Fruit fly (Drosophila melanogaster) whole organism, wandering third instar larva: ENCODE data around the gene CG5835.
A peak's percentile ranks its signal among the peaks of the same experiment; 100 is the strongest.

Experiments used
- Abd-B ChIP-seq: fragments of >200 bp; optimal IDR thresholded peaks from 2 replicates; lab custom pipeline; 2017; ENCODE audit warnings: missing biosample characterization, missing genetic modification characterization
- CG32264 ChIP-seq: fragments of 200-800 bp; sonication (Bioruptor generic); optimal IDR thresholded peaks from 2 replicates; lab custom pipeline; 2016; ENCODE audit warnings: missing biosample characterization, missing genetic modification characterization
- CG9705 ChIP-seq: fragments of 200-800 bp; sonication (Bioruptor generic); optimal IDR thresholded peaks from 2 replicates; lab custom pipeline; 2018; ENCODE audit warnings: missing biosample characterization, mild to moderate bottlenecking, missing genetic modification characterization
- CrebA ChIP-seq: fragments of 200-800 bp; sonication (Bioruptor generic); optimal IDR thresholded peaks from 2 replicates; lab custom pipeline; 2016; ENCODE audit warnings: missing biosample characterization, mild to moderate bottlenecking, missing genetic modification characterization, borderline replicate concordance
- Dfd ChIP-seq: fragments of >200 bp; optimal IDR thresholded peaks from 2 replicates; lab custom pipeline; 2017; ENCODE audit warnings: missing biosample characterization, missing genetic modification characterization
- Dif ChIP-seq: fragments of 200-275, 200-300 bp; sonication (Bioruptor generic); optimal IDR thresholded peaks from 2 replicates; lab custom pipeline; 2018; ENCODE audit warnings: missing biosample characterization, missing genetic modification characterization; ENCODE audit not compliant: partially characterized antibody
- GATAd ChIP-seq: sonication (Bioruptor generic); optimal IDR thresholded peaks from 2 replicates; lab custom pipeline; 2016; ENCODE audit warnings: missing biosample characterization, missing genetic modification characterization
- HLH106 ChIP-seq: fragments of 200-800 bp; optimal IDR thresholded peaks from 3 replicates; lab custom pipeline; 2019; ENCODE audit warnings: missing biosample characterization, mild to moderate bottlenecking, missing genetic modification characterization, moderate library complexity
- Hnf4 ChIP-seq: fragments of 200-800 bp; sonication (Bioruptor generic); optimal IDR thresholded peaks from 2 replicates; lab custom pipeline; 2016; ENCODE audit warnings: missing biosample characterization, mild to moderate bottlenecking, missing genetic modification characterization
- Hr78 ChIP-seq: fragments of >200 bp; optimal IDR thresholded peaks from 2 replicates; lab custom pipeline; 2017; ENCODE audit warnings: missing biosample characterization, missing genetic modification characterization
- Hr83 ChIP-seq: fragments of 200-300 bp; sonication (Bioruptor generic); optimal IDR thresholded peaks from 2 replicates; lab custom pipeline; 2016; ENCODE audit warnings: missing biosample characterization, mild to moderate bottlenecking, missing genetic modification characterization, moderate library complexity; ENCODE audit not compliant: poor library complexity, severe bottlenecking
- Jra ChIP-seq: sonication (Bioruptor generic); optimal IDR thresholded peaks from 2 replicates; lab custom pipeline; 2016; ENCODE audit warnings: missing biosample characterization, missing genetic modification characterization
- Mio ChIP-seq: sonication (Bioruptor generic); optimal IDR thresholded peaks from 2 replicates; lab custom pipeline; 2016; ENCODE audit warnings: missing biosample characterization, missing genetic modification characterization
- Myc ChIP-seq: fragments of >200 bp; optimal IDR thresholded peaks from 2 replicates; lab custom pipeline; 2017
- N ChIP-seq: fragments of >200 bp; optimal IDR thresholded peaks from 2 replicates; lab custom pipeline; 2018; ENCODE audit warnings: missing biosample characterization, missing external identifiers, missing genetic modification characterization
- OdsH ChIP-seq: fragments of 200-800 bp; sonication (Bioruptor generic); optimal IDR thresholded peaks from 2 replicates; lab custom pipeline; 2016; ENCODE audit warnings: missing biosample characterization, mild to moderate bottlenecking, missing genetic modification characterization
- Rel ChIP-seq, 2 experiments: fragments of 200-800 bp; sonication (Bioruptor generic) in 1 of 2; optimal IDR thresholded peaks; 2 replicates in 1 of 2; 3 replicates in 1 of 2; lab custom pipeline; 2016 to 2019; ENCODE audit warnings: mild to moderate bottlenecking in 2 of 2, missing biosample characterization in 2 of 2, missing genetic modification characterization in 2 of 2, moderate library complexity in 1 of 2
- Sp1 ChIP-seq: fragments of 200-800 bp; sonication (Bioruptor generic); optimal IDR thresholded peaks from 3 replicates; lab custom pipeline; 2019; ENCODE audit warnings: missing biosample characterization, mild to moderate bottlenecking, missing genetic modification characterization, moderate library complexity
- Vsx2 ChIP-seq: fragments of 200-300, 225-300 bp; sonication (Bioruptor generic); optimal IDR thresholded peaks from 2 replicates; lab custom pipeline; 2018; ENCODE audit warnings: missing biosample characterization, missing genetic modification characterization; ENCODE audit not compliant: partially characterized antibody
- br ChIP-seq: fragments of 200-800 bp; sonication (Bioruptor generic); optimal IDR thresholded peaks from 2 replicates; lab custom pipeline; 2016; ENCODE audit warnings: missing biosample characterization, missing genetic modification characterization
- brk ChIP-seq: fragments of 200-800 bp; sonication (Bioruptor generic); optimal IDR thresholded peaks from 2 replicates; lab custom pipeline; 2016; ENCODE audit warnings: missing biosample characterization, mild to moderate bottlenecking, missing genetic modification characterization
- dl ChIP-seq, 2 experiments: fragments of 175-275, 200-275 bp in 1 of 2; fragments of 200-275 bp in 1 of 2; sonication (Bioruptor generic); optimal IDR thresholded peaks; lab custom pipeline; 2018; ENCODE audit warnings: mild to moderate bottlenecking in 2 of 2, missing biosample characterization in 2 of 2, missing genetic modification characterization in 2 of 2, moderate library complexity in 2 of 2; ENCODE audit not compliant: partially characterized antibody in 2 of 2, insufficient read depth in 1 of 2
- dmrt93B ChIP-seq: fragments of 200-800 bp; sonication (Bioruptor generic); optimal IDR thresholded peaks from 2 replicates; lab custom pipeline; 2018; ENCODE audit warnings: missing biosample characterization, mild to moderate bottlenecking, missing genetic modification characterization
- dsf ChIP-seq: sonication (Bioruptor generic); optimal IDR thresholded peaks from 2 replicates; lab custom pipeline; 2016; ENCODE audit warnings: missing biosample characterization, missing genetic modification characterization, borderline replicate concordance
- ey ChIP-seq: fragments of 200-800 bp; sonication (Bioruptor generic); optimal IDR thresholded peaks from 2 replicates; lab custom pipeline; 2016; ENCODE audit warnings: missing biosample characterization, missing genetic modification characterization
- foxo ChIP-seq, 2 experiments: fragments of 200-800 bp; sonication (Bioruptor generic); optimal IDR thresholded peaks; 2 replicates in 1 of 2; 3 replicates in 1 of 2; lab custom pipeline; 2016 to 2017; ENCODE audit warnings: missing biosample characterization in 2 of 2, missing genetic modification characterization in 2 of 2
- fru ChIP-seq: fragments of 200-800 bp; sonication (Bioruptor generic); optimal IDR thresholded peaks from 3 replicates; lab custom pipeline; 2016; ENCODE audit warnings: missing biosample characterization, mild to moderate bottlenecking, missing genetic modification characterization
- h ChIP-seq: fragments of 200-800 bp; sonication (Bioruptor generic); optimal IDR thresholded peaks from 3 replicates; lab custom pipeline; 2016; ENCODE audit warnings: missing biosample characterization, mild to moderate bottlenecking, missing genetic modification characterization
- jim ChIP-seq: fragments of 175-275, 200-325 bp; sonication (Bioruptor generic); optimal IDR thresholded peaks from 2 replicates; lab custom pipeline; 2016; ENCODE audit warnings: missing biosample characterization, mild to moderate bottlenecking, missing genetic modification characterization
- lola ChIP-seq: fragments of >200 bp; optimal IDR thresholded peaks from 2 replicates; lab custom pipeline; 2017; ENCODE audit warnings: missing biosample characterization, missing genetic modification characterization
- pan ChIP-seq: fragments of >200 bp; optimal IDR thresholded peaks from 2 replicates; lab custom pipeline; 2017
- psq ChIP-seq: fragments of 200-800 bp; sonication (Bioruptor generic); optimal IDR thresholded peaks from 3 replicates; lab custom pipeline; 2017; ENCODE audit warnings: missing biosample characterization, mild to moderate bottlenecking, missing genetic modification characterization, moderate library complexity
- rgr ChIP-seq: fragments of 200-800 bp; sonication (Bioruptor generic); optimal IDR thresholded peaks from 3 replicates; lab custom pipeline; 2016; ENCODE audit warnings: missing biosample characterization, mild to moderate bottlenecking, missing genetic modification characterization
- sage ChIP-seq: fragments of 200-800 bp; sonication (Bioruptor generic); optimal IDR thresholded peaks from 2 replicates; lab custom pipeline; 2016; ENCODE audit warnings: missing biosample characterization, mild to moderate bottlenecking, missing genetic modification characterization
- sv ChIP-seq: fragments of 200-800 bp; sonication (Bioruptor generic); optimal IDR thresholded peaks from 3 replicates; lab custom pipeline; 2016; ENCODE audit warnings: missing biosample characterization, missing genetic modification characterization
- tai ChIP-seq: sonication (Bioruptor generic); optimal IDR thresholded peaks from 2 replicates; lab custom pipeline; 2016; ENCODE audit warnings: missing biosample characterization, missing genetic modification characterization
- usp ChIP-seq: fragments of >200 bp; optimal IDR thresholded peaks from 2 replicates; lab custom pipeline; 2017; ENCODE audit warnings: missing biosample characterization, missing genetic modification characterization
- woc ChIP-seq: sonication (Bioruptor generic); optimal IDR thresholded peaks from 2 replicates; lab custom pipeline; 2016; ENCODE audit warnings: missing biosample characterization, mild to moderate bottlenecking, missing genetic modification characterization

Gene CG5835

dm6 chr3R:19153502-19153983, at the start of gene CG5835:
Gene CG5835 (minus strand): TSS chr3R:19153686.
- TF ChIP-seq jim (no peak), rgr (GFP tag; lab: Kevin White, UChicago) (peak; percentile 41), Myc (lab: Kevin White, UChicago) (no peak), usp (GFP tag; lab: Kevin White, UChicago) (no peak), brk (no peak), sv (no peak), dl (GFP tag; optimal IDR thresholded peaks at IDR 0.05; lab: Kevin White, UChicago; ENCODE audit: insufficient read depth in 1 of 2, partially characterized antibody in 2 of 2) (no peak), CG9705 (GFP tag; lab: Kevin White, UChicago) (no peak), GATAd (no peak), CG32264 (GFP tag; lab: Kevin White, UChicago) (no peak), br (GFP tag; lab: Kevin White, UChicago) (peak; percentile 39), lola (GFP tag; lab: Kevin White, UChicago) (no peak), fru (GFP tag; lab: Kevin White, UChicago) (no peak), OdsH (peak; percentile 48), pan (lab: Kevin White, UChicago) (no peak), ey (GFP tag; lab: Kevin White, UChicago) (no peak), dmrt93B (no peak), dsf (GFP tag; lab: Kevin White, UChicago) (peak; percentile 21), Hr83 (GFP tag; lab: Kevin White, UChicago) (no peak), CrebA (no peak), Dfd (no peak), HLH106 (tag; lab: Kevin White, UChicago) (peak; percentile 6), Sp1 (GFP tag; lab: Kevin White, UChicago) (peak; percentile 46), woc (no peak), sage (no peak), tai (no peak), Vsx2 (no peak), psq (no peak), Rel (GFP tag; optimal IDR thresholded peaks at IDR 0.05; lab: Kevin White, UChicago) (no peak), Rel (tag; optimal IDR thresholded peaks at IDR 0.05; lab: Kevin White, UChicago) (peak; percentile 42), Hnf4 (GFP tag; lab: Kevin White, UChicago) (peak; percentile 60), Mio (GFP tag; lab: Kevin White, UChicago) (no peak), N (GFP tag; lab: Kevin White, UChicago) (no peak), Dif (GFP tag; lab: Kevin White, UChicago) (no peak), foxo (GFP tag; optimal IDR thresholded peaks at IDR 0.05; lab: Kevin White, UChicago) (peak in 1 of 2 experiments; percentile 18), Jra (peak; percentile 21), h (GFP tag; lab: Kevin White, UChicago) (peak; percentile 47), Hr78 (no peak), Abd-B (no peak)

- no peak for TF ChIP-seq CG32264 (GFP tag; lab: Kevin White, UChicago)
- TF ChIP-seq Dfd: peak; percentile 81
- TF ChIP-seq, all 38 proteins: peak for 1
Observed at dm6 chr3R:19190020-19190419, 36.5 kb upstream of the CG5835 start.

dm6 chr3R:19187717-19188149, 34.2 kb upstream of the CG5835 start:
- TF ChIP-seq fru (GFP tag; lab: Kevin White, UChicago): peak; percentile 88
- TF ChIP-seq foxo (GFP tag; optimal IDR thresholded peaks at IDR 0.05; lab: Kevin White, UChicago): peak in 1 of 2 experiments; percentile 70
- TF ChIP-seq br (GFP tag; lab: Kevin White, UChicago): peak; percentile 81
- peak; percentile 34 for TF ChIP-seq tai
- TF ChIP-seq HLH106 (tag; lab: Kevin White, UChicago): peak; percentile 52
- TF ChIP-seq N (GFP tag; lab: Kevin White, UChicago): no peak
- TF ChIP-seq dmrt93B: peak; percentile 62
- peak; percentile 82 for TF ChIP-seq ey (GFP tag; lab: Kevin White, UChicago)
- TF ChIP-seq rgr (GFP tag; lab: Kevin White, UChicago): peak; percentile 75
- peak; percentile 21 for TF ChIP-seq CG32264 (GFP tag; lab: Kevin White, UChicago)
- peak; percentile 22 for TF ChIP-seq brk
- peak; percentile 53 for TF ChIP-seq CG9705 (GFP tag; lab: Kevin White, UChicago)
- peak; percentile 91 for TF ChIP-seq psq
- TF ChIP-seq dsf (GFP tag; lab: Kevin White, UChicago): peak; percentile 13
- TF ChIP-seq Jra: peak; percentile 17
- TF ChIP-seq Hnf4 (GFP tag; lab: Kevin White, UChicago): peak; percentile 62
- TF ChIP-seq woc: peak; percentile 75
- TF ChIP-seq OdsH: peak; percentile 80
- TF ChIP-seq GATAd: no peak
- TF ChIP-seq h (GFP tag; lab: Kevin White, UChicago): peak; percentile 86
- peak; percentile 16 for TF ChIP-seq sage
- TF ChIP-seq dl (GFP tag; optimal IDR thresholded peaks at IDR 0.05; lab: Kevin White, UChicago; ENCODE audit: insufficient read depth in 1 of 2, partially characterized antibody in 2 of 2): no peak
- TF ChIP-seq jim: no peak
- no peak for TF ChIP-seq Abd-B
- TF ChIP-seq Sp1 (GFP tag; lab: Kevin White, UChicago): peak; percentile 86
